Worm (Caenorhabditis elegans): ENCODE data around the gene T25B9.9.

DNA sequence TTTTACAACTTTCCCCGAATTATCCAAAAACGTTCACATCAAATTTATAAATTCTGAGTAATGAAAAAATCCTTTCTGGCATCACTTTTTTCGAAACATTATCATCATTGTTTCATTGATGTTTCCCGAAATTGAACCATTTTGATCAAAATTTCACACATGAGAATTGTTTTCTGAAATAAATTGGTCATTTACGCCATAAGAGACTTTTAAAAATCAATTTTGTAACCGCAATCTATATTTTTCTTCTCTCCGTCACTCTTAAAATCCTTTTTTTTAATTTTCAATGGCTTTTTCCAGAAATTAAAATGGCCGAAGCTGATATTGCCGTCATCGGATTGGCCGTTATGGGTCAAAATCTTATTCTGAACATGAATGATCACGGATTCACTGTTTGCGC lies at the start of gene T25B9.9:
- TF ChIP-seq zag-1 (tag; optimal IDR thresholded peaks at IDR 0.05): no peak
- no peak for TF ChIP-seq R02D3.7 (tag; optimal IDR thresholded peaks at IDR 0.05)
- no peak for TF ChIP-seq ama-1 (optimal IDR thresholded peaks at IDR 0.05)
